Fruit fly (Drosophila melanogaster) whole organism, wandering third instar larva: Measurements from ENCODE around the gene CG17782.

Source experiments
- Rel ChIP-seq, 2 experiments: fragments of 200-800 bp; sonication (Bioruptor generic) in 1 of 2; optimal IDR thresholded peaks; 2 replicates in 1 of 2; 3 replicates in 1 of 2; lab custom pipeline; 2016 to 2019; ENCODE audit warnings: mild to moderate bottlenecking in 2 of 2, missing biosample characterization in 2 of 2, missing genetic modification characterization in 2 of 2, moderate library complexity in 1 of 2
- fru ChIP-seq: fragments of 200-800 bp; sonication (Bioruptor generic); optimal IDR thresholded peaks from 3 replicates; lab custom pipeline; 2016; ENCODE audit warnings: missing biosample characterization, mild to moderate bottlenecking, missing genetic modification characterization

DNA sequence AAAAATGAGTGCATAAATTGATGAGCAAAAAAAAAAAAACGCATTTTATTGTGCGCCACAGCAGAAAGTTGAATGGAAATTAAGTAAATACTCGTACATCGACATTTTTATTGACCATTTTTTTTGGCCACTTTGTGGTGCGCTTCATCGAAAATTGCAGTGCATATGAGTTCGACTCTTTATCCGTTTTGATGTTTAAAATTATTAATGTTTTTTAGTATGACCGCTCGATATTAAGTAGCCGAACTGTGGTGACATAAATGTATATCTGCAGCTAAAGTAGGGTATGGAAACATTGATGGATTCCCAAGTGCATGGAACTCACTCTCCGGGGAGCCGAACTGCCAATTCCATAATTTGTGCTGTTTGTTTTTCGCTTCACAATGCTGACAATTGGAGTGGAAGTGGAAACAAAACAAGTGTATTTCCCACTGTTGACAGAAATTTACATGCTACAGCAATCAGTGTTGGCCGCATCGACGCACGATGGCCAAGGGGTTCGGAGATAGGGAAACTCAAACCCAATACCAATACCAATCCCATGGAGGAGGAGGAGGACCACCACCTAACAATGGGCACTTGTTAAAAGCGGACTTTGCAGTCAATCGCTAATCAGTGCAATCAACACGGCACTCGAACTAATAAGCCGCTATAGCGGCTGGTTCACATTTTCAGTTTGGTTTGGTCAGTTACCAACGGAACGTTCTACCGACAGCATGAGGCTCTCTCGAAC is 19.8 kb upstream of the CG17782 start, which contains the start of gene CG13616:
- TF ChIP-seq Rel (GFP tag; optimal IDR thresholded peaks at IDR 0.05; lab: Kevin White, UChicago), result no peak
- TF ChIP-seq Rel (tag; optimal IDR thresholded peaks at IDR 0.05; lab: Kevin White, UChicago), result no peak
- TF ChIP-seq fru (GFP tag; lab: Kevin White, UChicago), result no peak
